Worm (Caenorhabditis elegans) whole organism, L1 larva: ENCODE measurements around the gene ZK418.5.

Source experiments
- ceh-63 ChIP-seq: fragments of 200-800 bp; sonication (Bioruptor generic); optimal IDR thresholded peaks from 2 replicates; lab custom pipeline; 2018; ENCODE audit warnings: mild to moderate bottlenecking, missing genetic modification characterization, missing compliant biosample characterization
- ceh-8 ChIP-seq: fragments of 200-800 bp; sonication (Bioruptor generic); optimal IDR thresholded peaks from 2 replicates; lab custom pipeline; 2018; ENCODE audit warnings: mild to moderate bottlenecking, missing genetic modification characterization, moderate library complexity, missing compliant biosample characterization
- ceh-82 ChIP-seq, 3 experiments: fragments of 150-350 bp in 1 of 3; sonication (generic microtip) in 2 of 3; optimal IDR thresholded peaks; 2 replicates each; lab custom pipeline; 2014 to 2017; ENCODE audit warnings: missing biosample characterization in 3 of 3, missing genetic modification characterization in 3 of 3
- ceh-88 ChIP-seq: fragments of 200-800 bp; sonication (Bioruptor generic); IDR thresholded peaks from 2 replicates; pipeline ENCODE4 v1.3.6; 2022; ENCODE audit warnings: missing genetic modification characterization, missing compliant biosample characterization
- efl-1 ChIP-seq, 4 experiments: fragments of 150-350 bp; optimal IDR thresholded peaks in 3 of 4; peaks in 1 of 4; 1 replicate in 1 of 4; 2 replicates in 3 of 4; lab custom pipeline; 2014; ENCODE audit warnings: missing biosample characterization in 2 of 4, missing genetic modification characterization in 2 of 4, missing genetic modification reagents in 2 of 4
- hlh-4 ChIP-seq: sonication (generic microtip); optimal IDR thresholded peaks from 2 replicates; lab custom pipeline; 2016; ENCODE audit warnings: mild to moderate bottlenecking, missing genetic modification characterization, missing compliant biosample characterization
- nhr-76 ChIP-seq: sonication (generic microtip); optimal IDR thresholded peaks from 2 replicates; lab custom pipeline; 2017; ENCODE audit warnings: missing biosample characterization, missing genetic modification characterization
- skn-1 ChIP-seq: fragments of 150-350 bp; optimal IDR thresholded peaks from 2 replicates; lab custom pipeline; 2014; ENCODE audit warnings: missing biosample characterization, missing genetic modification characterization
- snu-23 ChIP-seq: sonication (generic microtip); optimal IDR thresholded peaks from 2 replicates; lab custom pipeline; 2016; ENCODE audit warnings: missing genetic modification characterization, missing compliant biosample characterization

The ZK418.5 gene

ce11 chrIII:7025839-7026238 is 47.8 kb downstream of the ZK418.5 start:
- no peak for TF ChIP-seq skn-1
- TF ChIP-seq nhr-76 (tag; lab: Kevin White, UChicago) = no peak
- peak; percentile 80 for TF ChIP-seq ceh-8
- TF ChIP-seq ceh-82 (tag; optimal IDR thresholded peaks at IDR 0.05; lab: Kevin White, UChicago) = no peak
- TF ChIP-seq snu-23 (GFP tag; lab: Kevin White, UChicago) = no peak
- no peak for TF ChIP-seq ceh-63
- TF ChIP-seq hlh-4 (tag; lab: Kevin White, UChicago) = no peak
- TF ChIP-seq efl-1 (optimal IDR thresholded peaks at IDR 0.05; lab: Kevin White, UChicago) = no peak
- peak in 1 of 2 experiments; percentile 86 for TF ChIP-seq efl-1 (GFP tag; optimal IDR thresholded peaks at IDR 0.05 in 1 of 2; lab: Kevin White, UChicago)
- TF ChIP-seq ceh-88 (GFP tag; lab: Robert Waterston, UW) = no peak
